Worm (Caenorhabditis elegans): Measurements from ENCODE around the gene H28G03.3.

The H28G03.3 gene

DNA sequence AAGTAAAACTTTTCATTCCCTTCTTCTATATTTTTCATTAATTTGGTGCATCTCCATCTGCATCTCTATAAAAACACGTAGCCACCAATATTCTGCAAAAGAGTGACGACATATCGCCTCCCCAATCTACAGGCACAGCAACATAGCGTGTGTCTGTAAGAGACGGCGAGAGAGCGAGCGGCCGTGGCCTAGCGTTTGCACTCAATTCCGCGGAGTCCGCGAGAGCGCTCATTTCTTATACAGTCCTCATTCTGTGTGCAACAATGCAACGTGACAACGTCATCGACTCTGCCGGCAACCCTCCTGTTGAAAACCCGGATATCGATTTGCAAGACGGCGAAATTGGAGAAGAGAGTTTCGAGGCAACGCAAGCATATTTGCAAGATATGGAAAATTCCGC, 20.6 kb downstream of the H28G03.3 start, which contains the start of gene H28G03.2 (continued):
- TF ChIP-seq daf-8 (GFP tag; IDR thresholded peaks at IDR 0.05) = no peak
- no peak for TF ChIP-seq nhr-25 (tag; optimal IDR thresholded peaks at IDR 0.05; ENCODE audit: borderline replicate concordance, insufficient read depth)
- no peak for TF ChIP-seq F10B5.3 (tag; optimal IDR thresholded peaks at IDR 0.05)
- no peak for TF ChIP-seq ceh-28 (tag; optimal IDR thresholded peaks at IDR 0.05)
- no peak for TF ChIP-seq ceh-44 (GFP tag; IDR thresholded peaks at IDR 0.05)
- no peak for TF ChIP-seq mep-1 (tag; optimal IDR thresholded peaks at IDR 0.05)
- no peak for TF ChIP-seq ZK337.2 (GFP tag; IDR thresholded peaks at IDR 0.05)
- TF ChIP-seq duxl-1 (tag; optimal IDR thresholded peaks at IDR 0.05; ENCODE audit: poor library complexity) = no peak
- no peak for TF ChIP-seq Y105C5A.15 (GFP tag; IDR thresholded peaks at IDR 0.05)
- no peak for TF ChIP-seq dpl-1 (GFP tag; optimal IDR thresholded peaks at IDR 0.05)
- TF ChIP-seq madf-9 (GFP tag; conservative IDR thresholded peaks at IDR 0.05) = no peak

DNA sequence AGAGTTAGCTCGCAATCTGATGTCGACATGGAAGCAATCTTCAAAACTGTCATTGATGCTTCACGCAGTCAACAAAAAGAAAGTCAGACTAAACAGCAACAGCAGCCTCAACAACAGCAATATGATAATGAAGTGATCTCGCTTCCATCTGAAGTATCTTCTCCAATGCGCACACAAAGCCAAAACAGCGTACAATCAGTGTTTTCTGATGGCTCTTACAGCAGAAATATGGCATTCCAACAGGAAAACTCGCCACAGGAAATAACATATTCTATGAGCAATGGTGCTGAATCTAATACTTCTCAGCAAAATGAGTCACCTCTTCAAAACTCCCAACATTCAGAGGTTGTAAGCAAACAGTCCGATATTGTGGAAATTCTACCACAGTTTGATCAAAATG, 23.2 kb downstream of the H28G03.3 start:
- TF ChIP-seq F44E2.7 (GFP tag; IDR thresholded peaks at IDR 0.05) (no peak), unc-62 (GFP tag; optimal IDR thresholded peaks at IDR 0.05 in 1 of 2) (peak in 1 of 2 experiments; percentile 98), unc-62 (tag; optimal IDR thresholded peaks at IDR 0.05) (no peak)

DNA sequence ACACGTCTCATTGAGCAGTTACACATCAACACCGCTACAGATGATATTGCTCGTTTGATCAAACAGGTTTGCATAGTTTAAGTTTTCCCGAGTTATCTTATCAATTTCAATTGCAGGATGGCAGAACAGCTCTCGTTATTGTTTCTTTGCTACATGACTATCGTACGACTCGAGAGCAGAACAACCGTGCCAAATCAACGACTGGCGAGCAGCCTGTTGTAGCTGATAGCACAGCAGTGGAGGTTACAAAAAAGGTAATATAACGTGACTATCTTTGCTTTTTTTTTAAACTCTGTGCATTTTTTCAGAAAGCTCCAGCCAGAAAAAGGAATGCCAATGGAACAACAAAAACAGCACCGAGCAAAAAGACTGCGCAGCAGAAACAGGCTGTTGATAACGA, 23.8 kb downstream of the H28G03.3 start:
- TF ChIP-seq dmd-6 (GFP tag; IDR thresholded peaks at IDR 0.05) = 0 out of 2 replicates have a peak, but pooled peaks have one; percentile 15
- peak; percentile 12 for TF ChIP-seq nhr-28 (tag; optimal IDR thresholded peaks at IDR 0.05)
- no peak for TF ChIP-seq ceh-32 (tag; optimal IDR thresholded peaks at IDR 0.05; ENCODE audit: poor library complexity)
- peak; percentile 69 for TF ChIP-seq pqm-1 (tag; optimal IDR thresholded peaks at IDR 0.05)
- TF ChIP-seq gei-8 (GFP tag; optimal IDR thresholded peaks at IDR 0.05) = no peak

DNA sequence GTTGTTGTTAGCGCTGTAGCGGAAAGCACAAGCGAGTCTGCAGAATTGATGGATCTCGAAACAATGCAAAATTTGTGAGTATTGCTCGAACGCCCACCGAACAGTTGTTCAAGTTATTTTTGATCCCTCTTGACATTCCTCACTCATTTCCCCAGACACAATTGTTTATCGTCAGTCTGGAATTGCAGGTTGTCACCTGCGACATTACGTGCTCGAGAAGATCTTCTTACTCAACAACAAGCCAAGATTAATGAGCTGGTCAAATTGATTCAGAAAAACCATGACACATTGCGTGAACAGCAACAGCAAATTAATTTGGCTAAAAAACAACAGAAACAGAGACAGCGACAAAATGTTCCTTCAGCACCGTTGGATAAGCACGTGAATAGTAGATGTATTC, 24.3 kb downstream of the H28G03.3 start:
- no peak for TF ChIP-seq zfp-2 (tag; optimal IDR thresholded peaks at IDR 0.05)
- no peak for TF ChIP-seq nhr-76 (tag; optimal IDR thresholded peaks at IDR 0.05)
- peak; percentile 21 for TF ChIP-seq nhr-11 (tag; optimal IDR thresholded peaks at IDR 0.05)
- peak in 1 of 2 experiments; percentile 95 for TF ChIP-seq daf-16 (GFP tag; optimal IDR thresholded peaks at IDR 0.05)
- TF ChIP-seq daf-16 (tag; optimal IDR thresholded peaks at IDR 0.05) = no peak

DNA sequence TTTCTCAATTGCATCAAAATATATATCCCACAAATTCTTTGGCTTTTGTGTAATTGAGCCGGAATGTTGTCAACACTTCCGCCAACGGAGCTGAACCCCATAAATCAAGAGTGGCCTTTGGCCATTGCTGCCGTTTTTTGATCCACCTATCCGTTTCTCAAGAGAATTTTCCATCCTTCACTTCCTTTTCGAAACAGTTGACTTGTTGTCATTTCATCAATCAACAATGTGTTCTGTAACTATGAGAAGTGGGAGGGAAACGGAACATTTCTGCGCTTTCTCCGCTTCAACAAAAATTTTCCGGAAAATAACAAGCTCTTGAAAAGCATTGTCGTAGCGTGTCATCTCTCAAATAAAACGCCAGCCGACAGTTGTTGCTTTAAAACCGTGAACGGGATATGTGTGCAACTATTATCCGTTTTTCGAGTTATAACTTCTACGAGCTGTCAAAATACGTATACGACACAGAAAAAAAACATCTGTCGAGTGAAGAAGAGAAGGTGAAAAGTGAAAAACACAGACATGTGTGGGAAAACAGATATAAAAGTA, 26.3 kb downstream of the H28G03.3 start:
- TF ChIP-seq madf-9 (GFP tag; conservative IDR thresholded peaks at IDR 0.05) = no peak
- TF ChIP-seq daf-16 (GFP tag; optimal IDR thresholded peaks at IDR 0.05) = peak in 1 of 2 experiments; percentile 95
- no peak for TF ChIP-seq daf-16 (tag; optimal IDR thresholded peaks at IDR 0.05)
- peak in 1 of 2 experiments; percentile 60 for TF ChIP-seq unc-62 (GFP tag; optimal IDR thresholded peaks at IDR 0.05 in 1 of 2)
- TF ChIP-seq unc-62 (tag; optimal IDR thresholded peaks at IDR 0.05) = no peak
- no peak for TF ChIP-seq F26F4.8 (GFP tag; conservative IDR thresholded peaks at IDR 0.05)
- TF ChIP-seq ceh-32 (tag; optimal IDR thresholded peaks at IDR 0.05; ENCODE audit: poor library complexity) = no peak
- TF ChIP-seq php-3 (GFP tag; IDR thresholded peaks at IDR 0.05) = no peak
- TF ChIP-seq nhr-11 (tag; optimal IDR thresholded peaks at IDR 0.05) = peak; percentile 80
- no peak for TF ChIP-seq zip-11 (GFP tag; IDR thresholded peaks at IDR 0.05)
- TF ChIP-seq duxl-1 (tag; optimal IDR thresholded peaks at IDR 0.05; ENCODE audit: poor library complexity) = no peak
- no peak for TF ChIP-seq mdt-29 (GFP tag; IDR thresholded peaks at IDR 0.05)
- TF ChIP-seq fos-1 (tag; optimal IDR thresholded peaks at IDR 0.05) = no peak
- no peak for TF ChIP-seq tra-1 (GFP tag; IDR thresholded peaks at IDR 0.05)
- TF ChIP-seq dpl-1 (GFP tag; optimal IDR thresholded peaks at IDR 0.05) = no peak
- no peak for TF ChIP-seq set-16 (GFP tag; IDR thresholded peaks at IDR 0.05)
- no peak for TF ChIP-seq nhr-76 (tag; optimal IDR thresholded peaks at IDR 0.05)
- TF ChIP-seq gei-8 (GFP tag; optimal IDR thresholded peaks at IDR 0.05) = no peak
- no peak for TF ChIP-seq mxl-2 (GFP tag; conservative IDR thresholded peaks at IDR 0.05)
- no peak for TF ChIP-seq F49E8.2 (tag; optimal IDR thresholded peaks at IDR 0.05; ENCODE audit: borderline replicate concordance)
- TF ChIP-seq T20F7.1 (GFP tag; optimal IDR thresholded peaks at IDR 0.05) = no peak
- TF ChIP-seq snpc-4 (tag; optimal IDR thresholded peaks at IDR 0.05) = no peak
- no peak for TF ChIP-seq nhr-25 (tag; optimal IDR thresholded peaks at IDR 0.05; ENCODE audit: borderline replicate concordance, insufficient read depth)
- peak; percentile 12 for TF ChIP-seq hlh-11 (tag; optimal IDR thresholded peaks at IDR 0.05)

All from whole organism, L4 larva.